Fruit fly (Drosophila melanogaster) whole organism: ENCODE data around the gene Nfs1.

Experiments
- CG8478 ChIP-seq: fragments of >200 bp; optimal IDR thresholded peaks from 2 replicates; lab custom pipeline; 2018; ENCODE audit warnings: inconsistent platforms
- Dll ChIP-seq: fragments of >200 bp; optimal IDR thresholded peaks from 2 replicates; lab custom pipeline; 2017
- EcR ChIP-seq, 2 experiments: fragments of >200 bp; optimal IDR thresholded peaks; 2 replicates each; lab custom pipeline; 2017; ENCODE audit warnings: missing biosample characterization in 2 of 2, missing genetic modification characterization in 2 of 2, missing genetic modification reagents in 2 of 2
- pan ChIP-seq: fragments of >200 bp; optimal IDR thresholded peaks from 2 replicates; lab custom pipeline; 2017
- psq ChIP-seq: fragments of >200 bp; optimal IDR thresholded peaks from 2 replicates; lab custom pipeline; 2017
- usp ChIP-seq: fragments of >200 bp; optimal IDR thresholded peaks from 2 replicates; lab custom pipeline; 2017; ENCODE audit warnings: missing biosample characterization, missing genetic modification characterization, mixed read lengths

The Nfs1 gene

DNA sequence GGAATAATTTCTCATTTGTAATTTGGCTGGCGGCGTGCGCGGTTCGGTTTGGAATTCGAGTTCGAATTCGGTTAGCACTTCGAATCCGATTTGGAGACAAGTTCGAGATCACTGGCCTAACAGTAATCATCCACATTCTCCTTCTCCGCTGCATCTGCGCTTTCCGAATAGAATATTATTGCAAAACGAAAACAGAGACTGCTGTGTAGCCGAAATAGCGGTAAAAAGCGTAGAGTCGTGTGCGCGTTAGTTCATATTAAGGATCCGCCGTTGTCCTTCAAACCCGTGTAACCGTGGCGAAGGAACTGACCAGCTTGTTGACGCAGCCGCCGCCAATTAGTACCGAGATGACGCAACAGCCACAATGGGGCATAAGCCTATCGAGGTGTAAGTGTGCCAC, 28.0 kb downstream of the Nfs1 start, which contains the start of gene dmGlut:
Gene dmGlut, plus strand, starts transcription at position 4 of the 400 bp plus-strand sequence.
- TF ChIP-seq CG8478 (lab: Kevin White, UChicago) (no peak), EcR (GFP tag; optimal IDR thresholded peaks at IDR 0.05; lab: Kevin White, UChicago) (no peak), Dll (lab: Kevin White, UChicago) (no peak), pan (lab: Kevin White, UChicago) (no peak), psq (lab: Kevin White, UChicago) (no peak), usp (GFP tag; lab: Kevin White, UChicago) (no peak)

- TF ChIP-seq psq (lab: Kevin White, UChicago) = no peak
- no peak for TF ChIP-seq pan (lab: Kevin White, UChicago)
- no peak for TF ChIP-seq Dll (lab: Kevin White, UChicago)
- TF ChIP-seq EcR (GFP tag; optimal IDR thresholded peaks at IDR 0.05; lab: Kevin White, UChicago) = no peak
- TF ChIP-seq usp (GFP tag; lab: Kevin White, UChicago) = no peak
- TF ChIP-seq CG8478 (lab: Kevin White, UChicago) = no peak
These were observed 28.6 kb downstream of the Nfs1 start for dm6 chr2L:12028102-12028501.

DNA sequence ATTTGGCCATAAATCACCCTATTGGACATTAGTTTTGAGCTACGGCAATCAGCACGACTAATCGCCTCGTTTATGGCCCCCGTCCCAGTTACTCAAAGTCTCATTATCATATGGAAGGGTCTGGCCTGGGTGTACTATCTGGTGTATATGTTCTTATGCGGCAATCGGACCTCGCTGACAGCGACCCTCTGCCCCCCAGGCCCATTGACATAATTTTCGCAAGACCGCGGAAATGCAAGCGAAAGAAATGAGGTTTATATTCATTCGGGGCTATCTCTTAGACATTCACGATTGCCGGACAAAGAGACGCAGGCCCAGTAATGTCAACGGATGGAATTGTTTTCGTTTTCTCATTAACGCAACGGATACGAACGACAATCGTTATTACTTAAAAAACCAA, 29.4 kb downstream of the Nfs1 start:
- TF ChIP-seq Dll (lab: Kevin White, UChicago) (no peak), EcR (GFP tag; optimal IDR thresholded peaks at IDR 0.05; lab: Kevin White, UChicago) (no peak), pan (lab: Kevin White, UChicago) (no peak), psq (lab: Kevin White, UChicago) (no peak)

DNA sequence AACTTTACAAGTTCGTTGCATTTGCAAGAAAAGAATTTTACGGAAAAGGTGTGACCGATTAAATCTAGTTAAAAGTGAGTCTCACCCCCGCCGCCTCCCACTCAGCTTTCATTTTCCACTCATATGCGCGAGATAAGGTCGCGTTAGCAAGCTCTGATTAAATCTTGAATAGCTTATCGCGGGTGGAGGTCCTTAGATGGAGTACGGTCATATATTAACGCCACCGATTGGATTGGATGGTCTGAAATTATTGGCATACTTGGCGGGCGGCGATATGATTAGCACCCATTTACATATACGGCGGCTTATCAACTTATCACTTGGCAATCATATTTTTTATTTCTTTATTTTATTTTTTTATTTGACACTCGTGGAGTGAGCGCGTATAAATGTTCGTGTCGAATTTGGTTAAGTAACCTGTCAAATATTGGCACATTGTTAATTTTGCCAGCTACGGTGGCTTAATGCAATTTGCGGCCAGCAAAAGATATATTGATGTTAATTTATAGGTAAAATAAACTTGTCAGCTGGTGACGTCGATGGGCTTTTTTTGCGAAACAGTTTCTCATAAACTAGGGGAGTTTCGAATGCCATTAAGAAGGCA, 30.2 kb downstream of the Nfs1 start:
- TF ChIP-seq Dll (lab: Kevin White, UChicago) = no peak
- TF ChIP-seq pan (lab: Kevin White, UChicago) = no peak
- TF ChIP-seq psq (lab: Kevin White, UChicago) = no peak
- TF ChIP-seq CG8478 (lab: Kevin White, UChicago) = no peak
- TF ChIP-seq EcR (GFP tag; optimal IDR thresholded peaks at IDR 0.05; lab: Kevin White, UChicago) = no peak
- TF ChIP-seq usp (GFP tag; lab: Kevin White, UChicago) = no peak

DNA sequence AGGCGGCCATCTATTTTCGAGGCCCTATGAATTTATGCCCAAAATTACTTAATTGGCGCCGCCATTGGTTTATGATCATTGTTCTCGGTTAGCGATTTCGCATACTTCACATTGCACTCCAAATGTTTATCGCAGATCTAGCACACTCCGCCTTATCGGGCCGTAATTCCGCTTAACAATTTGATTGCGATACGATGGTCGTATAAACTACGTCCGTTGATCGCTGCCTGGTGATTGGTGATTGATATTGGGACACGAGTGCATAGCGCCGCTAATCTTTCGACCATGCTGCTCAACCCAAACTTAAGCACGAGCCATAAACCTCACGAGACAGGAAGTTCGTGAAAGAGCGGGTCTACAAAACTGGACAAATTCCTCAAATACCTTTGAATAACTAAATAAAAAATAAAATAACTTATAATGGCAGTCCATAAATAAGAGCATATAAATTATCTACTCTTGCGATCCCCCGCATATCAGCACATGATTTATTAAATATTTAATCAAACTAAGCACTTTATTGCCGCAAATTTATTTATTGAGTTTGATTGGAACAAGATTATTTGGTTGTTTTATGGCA, 31.2 kb downstream of the Nfs1 start:
- TF ChIP-seq usp (GFP tag; lab: Kevin White, UChicago) (no peak), pan (lab: Kevin White, UChicago) (no peak), psq (lab: Kevin White, UChicago) (no peak), EcR (GFP tag; optimal IDR thresholded peaks at IDR 0.05; lab: Kevin White, UChicago) (no peak), Dll (lab: Kevin White, UChicago) (no peak), CG8478 (lab: Kevin White, UChicago) (no peak)

- no peak for TF ChIP-seq Dll (lab: Kevin White, UChicago)
- TF ChIP-seq usp (GFP tag; lab: Kevin White, UChicago) = no peak
- no peak for TF ChIP-seq CG8478 (lab: Kevin White, UChicago)
- TF ChIP-seq pan (lab: Kevin White, UChicago) = no peak
- no peak for TF ChIP-seq EcR (GFP tag; optimal IDR thresholded peaks at IDR 0.05; lab: Kevin White, UChicago)
- TF ChIP-seq psq (lab: Kevin White, UChicago) = no peak
These were observed 34.4 kb downstream of the Nfs1 start, which contains the start of gene CG18788 for dm6 chr2L:12033890-12034289. Gene CG18788, plus strand, starts transcription at chr2L:12034190.

- TF ChIP-seq CG8478 (lab: Kevin White, UChicago) = no peak
- TF ChIP-seq Dll (lab: Kevin White, UChicago) = no peak
- TF ChIP-seq psq (lab: Kevin White, UChicago) = no peak
- TF ChIP-seq EcR (GFP tag; optimal IDR thresholded peaks at IDR 0.05; lab: Kevin White, UChicago) = no peak
- TF ChIP-seq usp (GFP tag; lab: Kevin White, UChicago) = no peak
- no peak for TF ChIP-seq pan (lab: Kevin White, UChicago)
These were observed 38.7 kb downstream of the Nfs1 start, which contains the start of gene Tom70 for dm6 chr2L:12038177-12038581. Gene Tom70, minus strand, starts transcription at chr2L:12038511.

- TF ChIP-seq pan (lab: Kevin White, UChicago) (no peak), EcR (GFP tag; optimal IDR thresholded peaks at IDR 0.05; lab: Kevin White, UChicago) (no peak), psq (lab: Kevin White, UChicago) (no peak), usp (GFP tag; lab: Kevin White, UChicago) (no peak), CG8478 (lab: Kevin White, UChicago) (no peak), Dll (lab: Kevin White, UChicago) (no peak)
These were observed 41.1 kb downstream of the Nfs1 start, which contains the start of gene CG6766 for dm6 chr2L:12040510-12040909. Gene CG6766, minus strand, starts transcription at chr2L:12040689.

dm6 chr2L:12044613-12045350, 45.3 kb downstream of the Nfs1 start, which contains the start of gene CG6785:
Gene CG6785, minus strand, starts transcription at chr2L:12045200.
- no peak for TF ChIP-seq psq (lab: Kevin White, UChicago)

- TF ChIP-seq usp (GFP tag; lab: Kevin White, UChicago) = no peak
- TF ChIP-seq EcR (GFP tag; optimal IDR thresholded peaks at IDR 0.05; lab: Kevin White, UChicago) = peak in 1 of 2 experiments; percentile 42
These were observed 46.1 kb downstream of the Nfs1 start for dm6 chr2L:12045578-12045940.
